Worm (Caenorhabditis elegans) whole organism, young adult: ENCODE measurements around the gene lgc-41.

ENCODE experiments used
- B0035.1 ChIP-seq: sonication (generic microtip); optimal IDR thresholded peaks from 2 replicates; lab custom pipeline; 2016; ENCODE audit warnings: missing genetic modification characterization, mild to moderate bottlenecking, missing compliant biosample characterization, missing genotype, missing genetic modification reagents
- D2030.7 ChIP-seq: fragments of 200-800 bp; sonication (Bioruptor generic); IDR thresholded peaks from 2 replicates; pipeline ENCODE4 v1.3.6; 2022; ENCODE audit warnings: missing genetic modification reagents, missing genetic modification characterization, missing compliant biosample characterization
- F10E7.11 ChIP-seq: sonication (generic microtip); optimal IDR thresholded peaks from 2 replicates; lab custom pipeline; 2017; ENCODE audit warnings: mild to moderate bottlenecking, missing genetic modification characterization, moderate library complexity, missing compliant biosample characterization
- F33H1.4 ChIP-seq: fragments of 200-800 bp; sonication (Bioruptor generic); IDR thresholded peaks from 2 replicates; pipeline ENCODE4 v1.3.6; 2022; ENCODE audit warnings: missing genetic modification reagents, missing genetic modification characterization, missing compliant biosample characterization
- F52B5.7 ChIP-seq: sonication (generic microtip); optimal IDR thresholded peaks from 2 replicates; lab custom pipeline; 2016; ENCODE audit warnings: mild to moderate bottlenecking, missing genetic modification characterization, missing compliant biosample characterization
- Y53F4B.3 ChIP-seq: fragments of 200-800 bp; sonication (Bioruptor generic); IDR thresholded peaks from 2 replicates; pipeline ENCODE4 v1.3.6; 2022; ENCODE audit warnings: missing genetic modification reagents, missing genetic modification characterization, missing compliant biosample characterization
- ZK185.1 ChIP-seq: sonication (generic microtip); optimal IDR thresholded peaks from 2 replicates; lab custom pipeline; 2016; ENCODE audit warnings: mild to moderate bottlenecking, missing genetic modification characterization, missing compliant biosample characterization; ENCODE audit not compliant: poor library complexity, severe bottlenecking
- akir-1 ChIP-seq: fragments of 200-800 bp; sonication (Bioruptor generic); optimal IDR thresholded peaks from 2 replicates; lab custom pipeline; 2018; ENCODE audit warnings: mild to moderate bottlenecking, missing genetic modification characterization, moderate library complexity, missing compliant biosample characterization
- aptf-3 ChIP-seq: fragments of 200-800 bp; sonication (Bioruptor generic); IDR thresholded peaks from 2 replicates; pipeline ENCODE4 v1.3.6; 2022; ENCODE audit warnings: missing genetic modification characterization, missing compliant biosample characterization
- attf-3 ChIP-seq: fragments of 200-800 bp; sonication (Bioruptor generic); conservative IDR thresholded peaks from 2 replicates; pipeline ENCODE4 v1.3.6; 2022; ENCODE audit warnings: missing genetic modification reagents, missing genetic modification characterization, missing compliant biosample characterization
- ceh-79 ChIP-seq: sonication (generic microtip); optimal IDR thresholded peaks from 2 replicates; lab custom pipeline; 2017; ENCODE audit warnings: mild to moderate bottlenecking, missing genetic modification characterization, missing compliant biosample characterization
- chd-7 ChIP-seq: sonication (generic microtip); optimal IDR thresholded peaks from 2 replicates; lab custom pipeline; 2016; ENCODE audit warnings: mild to moderate bottlenecking, missing genetic modification characterization, moderate library complexity, missing compliant biosample characterization
- dpff-1 ChIP-seq: sonication (generic microtip); optimal IDR thresholded peaks from 2 replicates; lab custom pipeline; 2017; ENCODE audit warnings: mild to moderate bottlenecking, missing genetic modification characterization, missing compliant biosample characterization
- dpl-1 ChIP-seq: fragments of 150-350 bp; optimal IDR thresholded peaks from 2 replicates; lab custom pipeline; 2014; ENCODE audit warnings: missing biosample characterization, missing genetic modification reagents, missing genetic modification characterization
- gei-17 ChIP-seq: fragments of 200-800 bp; sonication (Bioruptor generic); optimal IDR thresholded peaks from 2 replicates; lab custom pipeline; 2018; ENCODE audit warnings: mild to moderate bottlenecking, missing genetic modification characterization, missing compliant biosample characterization
- hmg-1.2 ChIP-seq: fragments of 200-800 bp; sonication (Bioruptor generic); IDR thresholded peaks from 2 replicates; pipeline ENCODE4 v1.3.6; 2022; ENCODE audit warnings: missing genetic modification reagents, missing genetic modification characterization, missing compliant biosample characterization
- madf-6 ChIP-seq: fragments of 200-800 bp; sonication (Bioruptor generic); IDR thresholded peaks from 2 replicates; pipeline ENCODE4 v1.3.6; 2022; ENCODE audit warnings: missing genetic modification reagents, missing genetic modification characterization, missing compliant biosample characterization
- mcd-1 ChIP-seq: fragments of 200-800 bp; sonication (Bioruptor generic); IDR thresholded peaks from 2 replicates; pipeline ENCODE4 v1.3.6; 2022; ENCODE audit warnings: missing genetic modification reagents, missing genetic modification characterization, missing compliant biosample characterization
- mes-4 ChIP-seq: sonication (generic microtip); optimal IDR thresholded peaks from 2 replicates; lab custom pipeline; 2016; ENCODE audit warnings: missing genotype, missing genetic modification characterization, missing compliant biosample characterization
- mxl-1 ChIP-seq: sonication (generic microtip); optimal IDR thresholded peaks from 2 replicates; lab custom pipeline; 2016; ENCODE audit warnings: missing genetic modification characterization, missing compliant biosample characterization
- nhr-80 ChIP-seq: sonication (generic microtip); optimal IDR thresholded peaks from 2 replicates; lab custom pipeline; 2016; ENCODE audit warnings: missing genetic modification characterization, missing compliant biosample characterization
- pbrm-1 ChIP-seq: fragments of 200-800 bp; sonication (Bioruptor generic); IDR thresholded peaks from 2 replicates; pipeline ENCODE4 v1.3.6; 2022; ENCODE audit warnings: missing genetic modification reagents, missing genetic modification characterization, missing compliant biosample characterization
- pha-4 ChIP-seq: fragments of 150-350 bp; sonication (generic microtip); optimal IDR thresholded peaks from 2 replicates; lab custom pipeline; 2014; ENCODE audit warnings: missing biosample characterization, missing genetic modification reagents, missing genetic modification characterization
- rec-8 ChIP-seq, 2 experiments: sonication (generic microtip); optimal IDR thresholded peaks; 2 replicates each; lab custom pipeline; 2016; ENCODE audit warnings: mild to moderate bottlenecking in 2 of 2, missing genetic modification characterization in 2 of 2, missing genetic modification reagents in 2 of 2, missing genotype in 2 of 2, missing biosample characterization in 1 of 2, missing compliant biosample characterization in 1 of 2, moderate library complexity in 1 of 2
- sdz-38 ChIP-seq: sonication (generic microtip); optimal IDR thresholded peaks from 2 replicates; lab custom pipeline; 2016; ENCODE audit warnings: missing genotype, missing genetic modification characterization, missing compliant biosample characterization
- unc-62 ChIP-seq: fragments of 150-350 bp; optimal IDR thresholded peaks from 2 replicates; lab custom pipeline; 2014; ENCODE audit warnings: missing biosample characterization, missing genetic modification reagents, missing genetic modification characterization

The lgc-41 gene

DNA sequence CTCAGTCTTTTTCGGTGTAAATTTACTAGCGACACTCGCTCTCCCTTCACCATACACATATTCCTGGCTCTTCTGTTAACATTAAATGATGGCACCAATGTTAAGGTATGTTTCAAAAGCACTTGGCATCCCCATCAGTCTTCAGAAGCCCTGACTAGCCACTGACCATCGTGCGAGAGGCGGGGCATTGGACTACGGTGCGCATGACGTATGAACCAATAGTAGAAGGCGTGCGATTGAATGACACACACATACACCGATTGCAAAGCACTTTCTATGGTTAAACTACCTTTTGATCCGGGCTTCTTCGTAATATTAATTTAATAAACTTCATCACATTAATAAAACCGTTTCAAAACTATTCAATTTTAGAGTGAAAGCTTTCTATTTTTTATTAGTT, 51.1 kb downstream of the lgc-41 start:
- TF ChIP-seq rec-8 (tag; optimal IDR thresholded peaks at IDR 0.05; lab: Kevin White, UChicago): no peak
- no peak for TF ChIP-seq F33H1.4 (GFP tag; lab: Robert Waterston, UW)
- no peak for TF ChIP-seq F10E7.11 (tag; lab: Kevin White, UChicago)
- TF ChIP-seq mes-4 (tag; lab: Kevin White, UChicago): no peak
- no peak for TF ChIP-seq aptf-3 (GFP tag; lab: Robert Waterston, UW)
- no peak for TF ChIP-seq pbrm-1 (GFP tag; lab: Robert Waterston, UW)
- no peak for TF ChIP-seq hmg-1.2 (GFP tag; lab: Robert Waterston, UW)
- TF ChIP-seq gei-17 (GFP tag; lab: Kevin White, UChicago): no peak
- TF ChIP-seq ZK185.1 (tag; lab: Kevin White, UChicago): no peak
- TF ChIP-seq mxl-1 (tag; lab: Kevin White, UChicago): no peak
- TF ChIP-seq nhr-80 (tag; lab: Kevin White, UChicago): no peak
- no peak for TF ChIP-seq B0035.1 (tag; lab: Kevin White, UChicago)
- no peak for TF ChIP-seq sdz-38 (tag; lab: Kevin White, UChicago)
- TF ChIP-seq attf-3 (GFP tag; lab: Robert Waterston, UW): no peak
- no peak for TF ChIP-seq Y53F4B.3 (GFP tag; lab: Robert Waterston, UW)
- TF ChIP-seq akir-1 (GFP tag; lab: Kevin White, UChicago): no peak
- TF ChIP-seq mcd-1 (GFP tag; lab: Robert Waterston, UW): no peak
- no peak for TF ChIP-seq unc-62 (GFP tag; lab: Kevin White, UChicago)

DNA sequence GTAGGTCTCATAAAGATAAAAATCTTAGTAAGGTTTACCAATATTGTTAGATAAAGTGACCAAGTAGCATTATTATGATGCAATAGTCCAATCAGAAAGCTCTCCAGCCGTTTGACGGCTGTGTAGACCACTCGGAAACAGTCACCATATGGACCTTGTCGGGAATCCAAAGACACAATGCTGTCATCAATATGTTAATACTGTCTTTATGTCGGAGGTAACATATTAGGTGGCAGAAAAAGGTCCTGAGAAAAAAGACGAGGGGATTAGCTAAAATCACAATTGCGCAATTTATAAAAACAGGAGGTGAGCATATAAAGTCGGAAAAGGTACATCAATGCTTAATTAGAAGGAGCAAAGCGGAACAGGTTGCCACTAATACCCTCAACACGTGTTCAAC, 53.9 kb downstream of the lgc-41 start:
- TF ChIP-seq pbrm-1 (GFP tag; lab: Robert Waterston, UW) (no peak), D2030.7 (GFP tag; lab: Robert Waterston, UW) (no peak), F10E7.11 (tag; lab: Kevin White, UChicago) (no peak), madf-6 (GFP tag; lab: Robert Waterston, UW) (no peak), ceh-79 (no peak), dpl-1 (no peak), nhr-80 (tag; lab: Kevin White, UChicago) (no peak), dpff-1 (no peak), F52B5.7 (tag; lab: Kevin White, UChicago) (no peak), pha-4 (tag; lab: Kevin White, UChicago) (no peak), chd-7 (tag; lab: Kevin White, UChicago) (no peak)
- TF ChIP-seq, all 124 proteins: peak for 0
